Worm (Caenorhabditis elegans) whole organism, young adult: ENCODE data around the gene T18D3.5.

Experiments used
- B0336.3 ChIP-seq: fragments of 200-800 bp; sonication (Bioruptor generic); IDR thresholded peaks from 2 replicates; pipeline ENCODE4 v1.3.6; 2022; ENCODE audit warnings: missing genetic modification characterization, missing compliant biosample characterization
- T26A5.8 ChIP-seq: sonication (generic microtip); optimal IDR thresholded peaks from 2 replicates; lab custom pipeline; 2016; ENCODE audit warnings: missing genetic modification characterization, missing compliant biosample characterization
- aptf-3 ChIP-seq: fragments of 200-800 bp; sonication (Bioruptor generic); IDR thresholded peaks from 2 replicates; pipeline ENCODE4 v1.3.6; 2022; ENCODE audit warnings: missing genetic modification characterization, missing compliant biosample characterization
- ccch-3 ChIP-seq: fragments of 200-800 bp; sonication (Bioruptor generic); optimal IDR thresholded peaks from 2 replicates; lab custom pipeline; 2018; ENCODE audit warnings: mild to moderate bottlenecking, missing genetic modification characterization, missing compliant biosample characterization
- dox-1 ChIP-seq: fragments of 200-800 bp; sonication (Bioruptor generic); IDR thresholded peaks from 2 replicates; pipeline ENCODE4 v1.3.6; 2022; ENCODE audit warnings: missing genetic modification reagents, missing genetic modification characterization, missing compliant biosample characterization
- efl-1 ChIP-seq: fragments of 150-350 bp; optimal IDR thresholded peaks from 2 replicates; lab custom pipeline; 2014; ENCODE audit warnings: missing biosample characterization, missing genetic modification reagents, missing genetic modification characterization
- egl-44 ChIP-seq: fragments of 200-800 bp; sonication (Bioruptor generic); IDR thresholded peaks from 2 replicates; pipeline ENCODE4 v1.3.6; 2022; ENCODE audit warnings: missing genetic modification reagents, missing genetic modification characterization, missing compliant biosample characterization
- lir-1 ChIP-seq: fragments of 200-800 bp; sonication (Bioruptor generic); conservative IDR thresholded peaks from 2 replicates; pipeline ENCODE4 v1.3.6; 2022; ENCODE audit warnings: missing genetic modification reagents, missing genetic modification characterization, missing compliant biosample characterization
- mes-4 ChIP-seq: sonication (generic microtip); optimal IDR thresholded peaks from 2 replicates; lab custom pipeline; 2016; ENCODE audit warnings: missing genotype, missing genetic modification characterization, missing compliant biosample characterization
- sdz-38 ChIP-seq: sonication (generic microtip); optimal IDR thresholded peaks from 2 replicates; lab custom pipeline; 2016; ENCODE audit warnings: missing genotype, missing genetic modification characterization, missing compliant biosample characterization
- xnd-1 ChIP-seq: sonication (generic microtip); optimal IDR thresholded peaks from 2 replicates; lab custom pipeline; 2016; ENCODE audit warnings: missing genotype, missing genetic modification reagents, missing genetic modification characterization, missing compliant biosample characterization
- ztf-6 ChIP-seq: fragments of 200-800 bp; sonication (Bioruptor generic); IDR thresholded peaks from 2 replicates; pipeline ENCODE4 v1.3.6; 2022; ENCODE audit warnings: missing genetic modification reagents, missing genetic modification characterization, missing compliant biosample characterization

ce11 chrX:12509334-12509944 lies 45.8 kb downstream of the T18D3.5 start:
- no peak for TF ChIP-seq lir-1 (GFP tag; lab: Robert Waterston, UW)
- TF ChIP-seq sdz-38: no peak
- no peak for TF ChIP-seq mes-4 (tag; lab: Kevin White, UChicago)
- TF ChIP-seq xnd-1 (tag; lab: Kevin White, UChicago): no peak
- TF ChIP-seq ztf-6: no peak
- no peak for TF ChIP-seq egl-44 (GFP tag; lab: Robert Waterston, UW)
- TF ChIP-seq efl-1 (GFP tag; lab: Kevin White, UChicago): no peak
- TF ChIP-seq T26A5.8 (tag; lab: Kevin White, UChicago): no peak
- peak; percentile 18; the same call in 1 of the 2 replicates for TF ChIP-seq dox-1 (GFP tag; lab: Robert Waterston, UW)
- TF ChIP-seq aptf-3 (GFP tag; lab: Robert Waterston, UW): no peak
- no peak for TF ChIP-seq ccch-3 (GFP tag; lab: Kevin White, UChicago)
- TF ChIP-seq B0336.3 (GFP tag; lab: Robert Waterston, UW): no peak
